Fruit fly (Drosophila melanogaster): ENCODE measurements around the gene CG5989.

The CG5989 gene

dm6 chr3L:8603880-8604692 is at the start of gene CG5989, which contains the start of gene CG6282 (continued):
- TF ChIP-seq cato (GFP tag; optimal IDR thresholded peaks at IDR 0.05; ENCODE audit: borderline replicate concordance) (no peak), ttk (GFP tag; IDR thresholded peaks at IDR 0.05) (peak; percentile 19; the same call in 1 of the 2 replicates), CG15011 (GFP tag; optimal IDR thresholded peaks at IDR 0.05) (no peak), B-H1 (GFP tag; IDR thresholded peaks at IDR 0.05) (no peak), lola (GFP tag; optimal IDR thresholded peaks at IDR 0.05) (peak in 1 of 3 experiments; percentile 25), sc (optimal IDR thresholded peaks at IDR 0.05) (no peak), sc (GFP tag; optimal IDR thresholded peaks at IDR 0.05) (no peak), CG1024 (GFP tag; IDR thresholded peaks at IDR 0.05) (no peak), Blimp-1 (GFP tag; optimal IDR thresholded peaks at IDR 0.05) (peak; percentile 67), sug (tag; optimal IDR thresholded peaks at IDR 0.05) (peak; percentile 53), Rx (GFP tag; IDR thresholded peaks at IDR 0.05) (no peak), trem (tag; optimal IDR thresholded peaks at IDR 0.05) (peak; percentile 84), stc (GFP tag; IDR thresholded peaks at IDR 0.05) (no peak), Antp (GFP tag; optimal IDR thresholded peaks at IDR 0.05) (no peak), NC2β (GFP tag; optimal IDR thresholded peaks at IDR 0.05) (no peak), HLH3B (GFP tag; IDR thresholded peaks at IDR 0.05) (peak; percentile 36; the same call in 1 of the 2 replicates), gfzf (GFP tag; optimal IDR thresholded peaks at IDR 0.05) (peak; percentile 52), CG3847 (GFP tag; IDR thresholded peaks at IDR 0.05) (0 out of 2 replicates have a peak, but pooled peaks have one; percentile 26), ato (GFP tag; IDR thresholded peaks at IDR 0.05; ENCODE audit: partially characterized antibody) (0 out of 2 replicates have a peak, but pooled peaks have one; percentile 32), CG6854 (GFP tag; optimal IDR thresholded peaks at IDR 0.05) (no peak), Dad (GFP tag; optimal IDR thresholded peaks at IDR 0.05) (no peak), sens-2 (GFP tag; IDR thresholded peaks at IDR 0.05) (no peak), odd (GFP tag; optimal IDR thresholded peaks at IDR 0.05) (no peak), CG15514 (GFP tag; optimal IDR thresholded peaks at IDR 0.05) (peak; percentile 77), CG11695 (GFP tag; IDR thresholded peaks at IDR 0.05) (no peak), eyg (GFP tag; optimal IDR thresholded peaks at IDR 0.05) (no peak), Ravus (GFP tag; IDR thresholded peaks at IDR 0.05) (no peak), tap (tag; optimal IDR thresholded peaks at IDR 0.05) (no peak), dmrt99B (tag; optimal IDR thresholded peaks at IDR 0.05) (no peak), Six4 (GFP tag; optimal IDR thresholded peaks at IDR 0.05) (peak; percentile 8), ftz-f1 (GFP tag; optimal IDR thresholded peaks at IDR 0.05) (peak; percentile 18), CG34422 (GFP tag; IDR thresholded peaks at IDR 0.05) (peak; percentile 51; the same call in 1 of the 3 replicates), ham (GFP tag; IDR thresholded peaks at IDR 0.05) (no peak), CG4282 (GFP tag; optimal IDR thresholded peaks at IDR 0.05) (no peak), slou (GFP tag; optimal IDR thresholded peaks at IDR 0.05) (no peak), D (optimal IDR thresholded peaks at IDR 0.05) (no peak), D (GFP tag; optimal IDR thresholded peaks at IDR 0.05) (no peak), CG11456 (GFP tag; IDR thresholded peaks at IDR 0.05) (peak; percentile 63; the same call in 2 of the 3 replicates), Vsx1 (GFP tag; optimal IDR thresholded peaks at IDR 0.05) (no peak), Hr51 (GFP tag; optimal IDR thresholded peaks at IDR 0.05) (peak; percentile 21 to 34), Nf-YC (tag; optimal IDR thresholded peaks at IDR 0.05) (peak; percentile 27), Myb (GFP tag; optimal IDR thresholded peaks at IDR 0.05) (peak; percentile 71), CG8281 (tag; optimal IDR thresholded peaks at IDR 0.05) (no peak), HLHmδ (GFP tag; optimal IDR thresholded peaks at IDR 0.05) (no peak), lbe (GFP tag; optimal IDR thresholded peaks at IDR 0.05) (no peak), pb (GFP tag; optimal IDR thresholded peaks at IDR 0.05) (no peak), Meics (GFP tag; optimal IDR thresholded peaks at IDR 0.05) (no peak), Xrp1 (GFP tag; IDR thresholded peaks at IDR 0.05) (peak; percentile 57), sisA (GFP tag; IDR thresholded peaks at IDR 0.05) (peak; percentile 52), so (GFP tag; IDR thresholded peaks at IDR 0.05) (no peak)
